Fruit fly (Drosophila melanogaster) whole organism, embryonic: ENCODE results near the gene CG12662.

Experiments
- Asciz ChIP-seq: fragments of 200-800 bp; sonication (Bioruptor generic); optimal IDR thresholded peaks from 2 replicates; lab custom pipeline; 2017; ENCODE audit warnings: missing biosample characterization, mild to moderate bottlenecking, missing genetic modification characterization, missing genetic modification reagents
- Atf3 ChIP-seq: fragments of 200-800 bp; sonication (Bioruptor generic); optimal IDR thresholded peaks from 3 replicates; lab custom pipeline; 2016; ENCODE audit warnings: missing biosample characterization, missing genetic modification characterization
- Bdp1 ChIP-seq: fragments of 200-800 bp; sonication (Bioruptor generic); optimal IDR thresholded peaks from 3 replicates; lab custom pipeline; 2016; ENCODE audit warnings: missing biosample characterization, missing genetic modification characterization
- CG10366 ChIP-seq: fragments of 200-800 bp; sonication (Bioruptor generic); IDR thresholded peaks from 2 replicates; pipeline ENCODE4 v1.3.6; 2022; ENCODE audit warnings: missing biosample characterization, missing genetic modification characterization
- CG10654 ChIP-seq: fragments of 200-800 bp; sonication (Bioruptor generic); optimal IDR thresholded peaks from 2 replicates; lab custom pipeline; 2016; ENCODE audit warnings: missing biosample characterization, missing genetic modification characterization
- CG11504 ChIP-seq: fragments of 200-800 bp; sonication (Bioruptor generic); optimal IDR thresholded peaks from 3 replicates; lab custom pipeline; 2019; ENCODE audit warnings: missing biosample characterization, mild to moderate bottlenecking, missing genetic modification characterization, moderate library complexity
- CG12659 ChIP-seq: fragments of 200-800 bp; sonication (Bioruptor generic); optimal IDR thresholded peaks from 3 replicates; lab custom pipeline; 2017; ENCODE audit warnings: mild to moderate bottlenecking, missing biosample characterization, missing genetic modification reagents, missing genetic modification characterization
- CG13296 ChIP-seq: fragments of 200-800 bp; sonication (Bioruptor generic); optimal IDR thresholded peaks from 3 replicates; lab custom pipeline; 2018; ENCODE audit warnings: missing biosample characterization, mild to moderate bottlenecking, missing genetic modification characterization
- CG15601 ChIP-seq: fragments of 200-800 bp; sonication (Bioruptor generic); optimal IDR thresholded peaks from 3 replicates; lab custom pipeline; 2019; ENCODE audit warnings: missing biosample characterization, mild to moderate bottlenecking, missing genetic modification characterization, moderate library complexity
- CG17912 ChIP-seq: fragments of 200-800 bp; sonication (Bioruptor generic); optimal IDR thresholded peaks from 2 replicates; lab custom pipeline; 2018; ENCODE audit warnings: missing biosample characterization, mild to moderate bottlenecking, missing genetic modification characterization
- CG2116 ChIP-seq: fragments of 200-800 bp; sonication (Bioruptor generic); optimal IDR thresholded peaks from 3 replicates; lab custom pipeline; 2018; ENCODE audit warnings: missing biosample characterization, mild to moderate bottlenecking, missing genetic modification characterization
- CG2120 ChIP-seq: fragments of 200-800 bp; sonication (Bioruptor generic); optimal IDR thresholded peaks from 3 replicates; lab custom pipeline; 2016; ENCODE audit warnings: missing biosample characterization, missing genetic modification characterization
- CG2202 ChIP-seq: fragments of 200-800 bp; sonication (Bioruptor generic); optimal IDR thresholded peaks from 2 replicates; lab custom pipeline; 2018; ENCODE audit warnings: missing biosample characterization, mild to moderate bottlenecking, missing genetic modification characterization
- CG31224 ChIP-seq: fragments of 200-800 bp; sonication (Bioruptor generic); IDR thresholded peaks from 2 replicates; pipeline ENCODE4 v1.3.6; 2022; ENCODE audit warnings: missing biosample characterization, missing genetic modification characterization
- CG7987 ChIP-seq: fragments of 200-800 bp; sonication (Bioruptor generic); optimal IDR thresholded peaks from 2 replicates; lab custom pipeline; 2018; ENCODE audit warnings: missing biosample characterization, mild to moderate bottlenecking, missing genetic modification characterization, moderate library complexity
- CG8924 ChIP-seq: fragments of 200-800 bp; optimal IDR thresholded peaks from 3 replicates; lab custom pipeline; 2019; ENCODE audit warnings: missing biosample characterization, mild to moderate bottlenecking, missing genetic modification characterization, moderate library complexity
- CG9817 ChIP-seq: fragments of 200-800 bp; sonication (Bioruptor generic); optimal IDR thresholded peaks from 2 replicates; lab custom pipeline; 2018; ENCODE audit warnings: missing biosample characterization, mild to moderate bottlenecking, missing genetic modification characterization, moderate library complexity
- Dad ChIP-seq: fragments of 200-800 bp; sonication (Bioruptor generic); optimal IDR thresholded peaks from 3 replicates; lab custom pipeline; 2016; ENCODE audit warnings: missing biosample characterization, missing genetic modification characterization
- Deaf1 ChIP-seq: fragments of 200-800 bp; optimal IDR thresholded peaks from 3 replicates; lab custom pipeline; 2019; ENCODE audit warnings: missing biosample characterization, mild to moderate bottlenecking, missing genetic modification characterization, moderate library complexity
- Doc3 ChIP-seq: fragments of 200-800 bp; sonication (Bioruptor generic); IDR thresholded peaks from 3 replicates; pipeline ENCODE4 v1.3.6; 2022; ENCODE audit warnings: missing biosample characterization, missing genetic modification characterization; ENCODE audit not compliant: partially characterized antibody
- Gug ChIP-seq: fragments of 200-800 bp; sonication (Bioruptor generic); IDR thresholded peaks from 4 replicates; pipeline ENCODE4 v1.3.6; 2022; ENCODE audit warnings: missing biosample characterization, missing genetic modification characterization
- HmgD ChIP-seq: fragments of 200-800 bp; sonication (Bioruptor generic); optimal IDR thresholded peaks from 3 replicates; lab custom pipeline; 2016; ENCODE audit warnings: missing biosample characterization, missing genetic modification characterization
- Lhr ChIP-seq: fragments of 200-800 bp; sonication (Bioruptor generic); optimal IDR thresholded peaks from 3 replicates; lab custom pipeline; 2017; ENCODE audit warnings: mild to moderate bottlenecking, missing biosample characterization, missing genetic modification reagents, missing genetic modification characterization
- Lim3 ChIP-seq: fragments of 200-800 bp; sonication (Bioruptor generic); IDR thresholded peaks from 2 replicates; pipeline ENCODE4 v1.3.6; 2022; ENCODE audit warnings: missing biosample characterization, missing genetic modification characterization
- MESR4 ChIP-seq: fragments of 200-800 bp; sonication (Bioruptor generic); optimal IDR thresholded peaks from 2 replicates; lab custom pipeline; 2018; ENCODE audit warnings: missing biosample characterization, mild to moderate bottlenecking, missing genetic modification characterization, moderate library complexity
- Max ChIP-seq: fragments of 200-800 bp; sonication (Bioruptor generic); optimal IDR thresholded peaks from 2 replicates; lab custom pipeline; 2016; ENCODE audit warnings: missing biosample characterization, mild to moderate bottlenecking, missing genetic modification characterization
- Neu2 ChIP-seq: fragments of 200-800 bp; sonication (Bioruptor generic); optimal IDR thresholded peaks from 3 replicates; lab custom pipeline; 2016; ENCODE audit warnings: missing biosample characterization, missing genetic modification characterization, borderline replicate concordance
- Optix ChIP-seq: fragments of 200-800 bp; sonication (Bioruptor generic); IDR thresholded peaks from 3 replicates; pipeline ENCODE4 v1.3.6; 2022; ENCODE audit warnings: missing biosample characterization, missing genetic modification characterization
- br ChIP-seq: fragments of >200 bp; optimal IDR thresholded peaks from 2 replicates; lab custom pipeline; 2017
- bsh ChIP-seq, 2 experiments: fragments of 200-800 bp; sonication (Bioruptor generic); optimal IDR thresholded peaks; 2 replicates each; lab custom pipeline; 2017 to 2018; ENCODE audit warnings: mild to moderate bottlenecking in 2 of 2, missing biosample characterization in 2 of 2, missing genetic modification characterization in 2 of 2, moderate library complexity in 1 of 2
- crol ChIP-seq: fragments of 200-800 bp; sonication (Bioruptor generic); IDR thresholded peaks from 2 replicates; pipeline ENCODE4 v1.3.6; 2022; ENCODE audit warnings: missing biosample characterization, missing genetic modification characterization
- crp ChIP-seq, 2 experiments: fragments of 200-800 bp; sonication (Bioruptor generic); optimal IDR thresholded peaks; 2 replicates in 1 of 2; 3 replicates in 1 of 2; lab custom pipeline; 2017; ENCODE audit warnings: missing biosample characterization in 2 of 2, missing genetic modification characterization in 2 of 2, mild to moderate bottlenecking in 1 of 2, moderate library complexity in 1 of 2
- dmrt11E ChIP-seq: fragments of 200-800 bp; sonication (Bioruptor generic); optimal IDR thresholded peaks from 3 replicates; lab custom pipeline; 2018; ENCODE audit warnings: missing biosample characterization, mild to moderate bottlenecking, missing genetic modification characterization, moderate library complexity
- dpn ChIP-seq, 2 experiments: fragments of 200-800 bp; sonication (Bioruptor generic); optimal IDR thresholded peaks; 3 replicates each; lab custom pipeline; 2016; ENCODE audit warnings: missing biosample characterization in 2 of 2, missing genetic modification characterization in 2 of 2
- exex ChIP-seq: fragments of 200-800 bp; sonication (Bioruptor generic); optimal IDR thresholded peaks from 4 replicates; lab custom pipeline; 2018; ENCODE audit warnings: missing biosample characterization, mild to moderate bottlenecking, missing genetic modification characterization, moderate library complexity
- fd64A ChIP-seq: fragments of 200-800 bp; sonication (Bioruptor generic); optimal IDR thresholded peaks from 3 replicates; lab custom pipeline; 2018; ENCODE audit warnings: missing biosample characterization, mild to moderate bottlenecking, missing genetic modification characterization
- hb ChIP-seq: fragments of 200-800 bp; sonication (Bioruptor generic); IDR thresholded peaks from 3 replicates; pipeline ENCODE4 v1.3.6; 2022; ENCODE audit warnings: missing biosample characterization, missing genetic modification characterization; ENCODE audit not compliant: partially characterized antibody
- hbn ChIP-seq: fragments of 200-800 bp; sonication (Bioruptor generic); IDR thresholded peaks from 2 replicates; pipeline ENCODE4 v1.3.6; 2022; ENCODE audit warnings: missing biosample characterization, missing genetic modification characterization; ENCODE audit not compliant: partially characterized antibody
- inv ChIP-seq: fragments of 200-800 bp; sonication (Bioruptor generic); IDR thresholded peaks from 2 replicates; pipeline ENCODE4 v1.3.6; 2022; ENCODE audit warnings: missing biosample characterization, missing genetic modification characterization; ENCODE audit not compliant: partially characterized antibody
- odd ChIP-seq: fragments of 200-800 bp; sonication (Bioruptor generic); optimal IDR thresholded peaks from 2 replicates; lab custom pipeline; 2017; ENCODE audit warnings: missing biosample characterization, mild to moderate bottlenecking, missing genetic modification characterization
- sim ChIP-seq: fragments of 200-800 bp; sonication (Bioruptor generic); IDR thresholded peaks from 2 replicates; pipeline ENCODE4 v1.3.6; 2022; ENCODE audit warnings: missing biosample characterization, missing genetic modification characterization
- slou ChIP-seq: fragments of 200-800 bp; sonication (Bioruptor generic); optimal IDR thresholded peaks from 3 replicates; lab custom pipeline; 2016; ENCODE audit warnings: missing biosample characterization, missing genetic modification characterization
- stwl ChIP-seq: fragments of 200-800 bp; sonication (Bioruptor generic); optimal IDR thresholded peaks from 3 replicates; lab custom pipeline; 2018; ENCODE audit warnings: missing biosample characterization, mild to moderate bottlenecking, missing genetic modification characterization, moderate library complexity
- tgo ChIP-seq: fragments of 200-800 bp; sonication (Bioruptor generic); IDR thresholded peaks from 3 replicates; pipeline ENCODE4 v1.3.6; 2022; ENCODE audit warnings: missing biosample characterization, missing genetic modification characterization
- toy ChIP-seq: fragments of 200-800 bp; sonication (Bioruptor generic); IDR thresholded peaks from 2 replicates; pipeline ENCODE4 v1.3.6; 2022; ENCODE audit warnings: missing biosample characterization, missing genetic modification characterization
- trem ChIP-seq: fragments of 200-800 bp; optimal IDR thresholded peaks from 3 replicates; lab custom pipeline; 2019; ENCODE audit warnings: missing biosample characterization, mild to moderate bottlenecking, missing genetic modification characterization, moderate library complexity
- twi ChIP-seq: fragments of 200-800 bp; optimal IDR thresholded peaks from 2 replicates; lab custom pipeline; 2019; ENCODE audit warnings: missing biosample characterization, mild to moderate bottlenecking, missing genetic modification characterization, moderate library complexity
- unpg ChIP-seq: fragments of 200-800 bp; sonication (Bioruptor generic); optimal IDR thresholded peaks from 3 replicates; lab custom pipeline; 2018; ENCODE audit warnings: missing biosample characterization, mild to moderate bottlenecking, missing genetic modification characterization, moderate library complexity
- vfl ChIP-seq: fragments of 200-800 bp; sonication (Bioruptor generic); optimal IDR thresholded peaks from 2 replicates; lab custom pipeline; 2016; ENCODE audit warnings: missing biosample characterization, missing genetic modification characterization
- yki ChIP-seq: fragments of >200 bp; optimal IDR thresholded peaks from 3 replicates; lab custom pipeline; 2018
- zen ChIP-seq: fragments of 200-800 bp; sonication (Bioruptor generic); optimal IDR thresholded peaks from 3 replicates; lab custom pipeline; 2018; ENCODE audit warnings: missing biosample characterization, mild to moderate bottlenecking, missing genetic modification characterization, moderate library complexity

Gene CG12662

DNA sequence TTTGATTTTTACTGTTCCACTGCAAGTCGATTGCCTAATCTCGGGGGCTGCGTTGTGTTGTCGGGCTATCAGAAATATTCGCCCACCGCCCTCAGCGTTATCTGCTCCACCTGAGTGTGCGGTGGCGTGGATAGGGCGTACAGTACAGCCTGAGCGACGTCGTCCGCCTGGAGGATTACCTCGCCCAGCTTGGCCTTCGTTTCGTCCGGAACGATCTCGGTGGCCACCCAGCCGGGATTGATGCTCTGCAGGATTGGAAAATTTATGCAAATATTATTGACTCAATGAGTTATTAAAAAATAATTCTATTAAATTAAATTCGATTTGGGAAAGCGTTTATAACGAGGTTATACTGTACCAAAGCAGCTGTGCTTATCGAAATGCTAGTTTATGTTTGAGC lies 11.1 kb downstream of the CG12662 start (continued):
- no peak for TF ChIP-seq twi (tag; lab: Kevin White, UChicago)
- TF ChIP-seq exex (tag; lab: Kevin White, UChicago) = peak; percentile 1
- TF ChIP-seq CG8924 (tag; lab: Kevin White, UChicago) = no peak
- TF ChIP-seq CG13296 = no peak
- no peak for TF ChIP-seq hb (GFP tag; lab: Robert Waterston, UW)
- TF ChIP-seq CG2202 (tag; lab: Kevin White, UChicago) = no peak
- TF ChIP-seq hbn = no peak
- no peak for TF ChIP-seq MESR4 (GFP tag; lab: Kevin White, UChicago)
- TF ChIP-seq Asciz (GFP tag; lab: Kevin White, UChicago) = no peak
- no peak for TF ChIP-seq CG2116 (GFP tag; lab: Kevin White, UChicago)
- TF ChIP-seq dmrt11E (tag; lab: Kevin White, UChicago) = no peak
- no peak for TF ChIP-seq CG15601 (tag; lab: Kevin White, UChicago)
- no peak for TF ChIP-seq vfl (GFP tag; lab: Kevin White, UChicago)
- no peak for TF ChIP-seq Optix
- no peak for TF ChIP-seq Deaf1 (tag; lab: Kevin White, UChicago)
- no peak for TF ChIP-seq Lhr (GFP tag; lab: Kevin White, UChicago)
- TF ChIP-seq bsh (GFP tag; optimal IDR thresholded peaks at IDR 0.05; lab: Kevin White, UChicago) = no peak
- TF ChIP-seq CG10366 (GFP tag; lab: Robert Waterston, UW) = no peak
- TF ChIP-seq CG7987 (GFP tag; lab: Kevin White, UChicago) = no peak
- no peak for TF ChIP-seq Bdp1 (GFP tag; lab: Kevin White, UChicago)
- TF ChIP-seq toy (GFP tag; lab: Robert Waterston, UW) = no peak
- peak; percentile 36 for TF ChIP-seq CG12659
- TF ChIP-seq crp (GFP tag; optimal IDR thresholded peaks at IDR 0.05; lab: Kevin White, UChicago) = no peak
- no peak for TF ChIP-seq Dad (GFP tag; lab: Kevin White, UChicago)
- TF ChIP-seq Lim3 (GFP tag; lab: Robert Waterston, UW) = no peak
- TF ChIP-seq Gug (GFP tag; lab: Robert Waterston, UW) = peak; percentile 32; the same call in 1 of the 4 replicates
- no peak for TF ChIP-seq zen (tag; lab: Kevin White, UChicago)
- no peak for TF ChIP-seq odd (GFP tag; lab: Kevin White, UChicago)
- no peak for TF ChIP-seq dpn (GFP tag; optimal IDR thresholded peaks at IDR 0.05; lab: Kevin White, UChicago)
- TF ChIP-seq Neu2 = no peak
- peak; percentile 55 for TF ChIP-seq CG2120
- TF ChIP-seq br (lab: Kevin White, UChicago) = no peak
- no peak for TF ChIP-seq inv (GFP tag; lab: Robert Waterston, UW)
- no peak for TF ChIP-seq CG10654 (GFP tag; lab: Kevin White, UChicago)
- TF ChIP-seq slou (GFP tag; lab: Kevin White, UChicago) = no peak
- peak; percentile 38; the same call in 2 of the 3 replicates for TF ChIP-seq tgo (GFP tag; lab: Robert Waterston, UW)
- no peak for TF ChIP-seq Max (GFP tag; lab: Kevin White, UChicago)
- no peak for TF ChIP-seq CG17912 (GFP tag; lab: Kevin White, UChicago)
- TF ChIP-seq crol (GFP tag; lab: Robert Waterston, UW) = no peak
- TF ChIP-seq Atf3 (GFP tag; lab: Kevin White, UChicago) = no peak
- TF ChIP-seq CG31224 (GFP tag; lab: Robert Waterston, UW) = 0 out of 2 replicates have a peak, but pooled peaks have one; percentile 13
- peak; percentile 49 for TF ChIP-seq CG11504 (tag; lab: Kevin White, UChicago)
- TF ChIP-seq sim (GFP tag; lab: Robert Waterston, UW) = no peak
- no peak for TF ChIP-seq yki (lab: Kevin White, UChicago)
- no peak for TF ChIP-seq Doc3 (GFP tag; lab: Robert Waterston, UW)
- peak; percentile 34 for TF ChIP-seq CG9817 (tag; lab: Kevin White, UChicago)
- no peak for TF ChIP-seq HmgD (GFP tag; lab: Kevin White, UChicago)
- TF ChIP-seq unpg (GFP tag; lab: Kevin White, UChicago) = peak; percentile 37
- no peak for TF ChIP-seq trem (tag; lab: Kevin White, UChicago)
- TF ChIP-seq fd64A (GFP tag; lab: Kevin White, UChicago) = no peak
- no peak for TF ChIP-seq stwl (tag; lab: Kevin White, UChicago)
